Worm (Caenorhabditis elegans) whole organism, late embryonic: ENCODE data around the gene sap-49.

Source experiments
- C38D4.7 ChIP-seq: fragments of 200-800 bp; sonication (Bioruptor generic); optimal IDR thresholded peaks from 2 replicates; lab custom pipeline; 2018; ENCODE audit warnings: mild to moderate bottlenecking, missing genetic modification characterization, moderate library complexity, missing compliant biosample characterization
- K09A11.1 ChIP-seq: sonication (generic microtip); optimal IDR thresholded peaks from 2 replicates; lab custom pipeline; 2017; ENCODE audit warnings: antibody characterized with exemption, mild to moderate bottlenecking, missing genetic modification characterization, missing compliant biosample characterization; ENCODE audit not compliant: insufficient read depth
- ahr-1 ChIP-seq: sonication (generic microtip); optimal IDR thresholded peaks from 2 replicates; lab custom pipeline; 2016; ENCODE audit warnings: missing genetic modification characterization, missing compliant biosample characterization
- ama-1 ChIP-seq: fragments of 150-350 bp; optimal IDR thresholded peaks from 2 replicates; lab custom pipeline; 2014
- ceh-14 ChIP-seq: sonication (generic microtip); optimal IDR thresholded peaks from 2 replicates; lab custom pipeline; 2016; ENCODE audit warnings: missing genotype, missing genetic modification characterization, missing compliant biosample characterization
- ceh-18 ChIP-seq: sonication (generic microtip); optimal IDR thresholded peaks from 2 replicates; lab custom pipeline; 2016; ENCODE audit warnings: missing genetic modification characterization, missing compliant biosample characterization
- ceh-19 ChIP-seq: fragments of 200-800 bp; sonication (Bioruptor generic); optimal IDR thresholded peaks from 2 replicates; lab custom pipeline; 2018; ENCODE audit warnings: mild to moderate bottlenecking, missing genetic modification characterization, missing compliant biosample characterization
- ceh-2 ChIP-seq: sonication (generic microtip); optimal IDR thresholded peaks from 2 replicates; lab custom pipeline; 2016; ENCODE audit warnings: missing genotype, missing genetic modification characterization, missing compliant biosample characterization
- ceh-34 ChIP-seq: sonication (generic microtip); optimal IDR thresholded peaks from 2 replicates; lab custom pipeline; 2016; ENCODE audit warnings: mild to moderate bottlenecking, missing genetic modification characterization, missing compliant biosample characterization
- ceh-48 ChIP-seq: sonication (generic microtip); optimal IDR thresholded peaks from 2 replicates; lab custom pipeline; 2016; ENCODE audit warnings: missing genetic modification characterization, inconsistent platforms, missing compliant biosample characterization
- che-1 ChIP-seq: sonication (generic microtip); optimal IDR thresholded peaks from 2 replicates; lab custom pipeline; 2016; ENCODE audit warnings: mild to moderate bottlenecking, missing genetic modification characterization, missing compliant biosample characterization
- elt-2 ChIP-seq: sonication (generic microtip); optimal IDR thresholded peaks from 2 replicates; lab custom pipeline; 2016; ENCODE audit warnings: missing genetic modification reagents, missing genetic modification characterization, missing compliant biosample characterization
- elt-4 ChIP-seq: sonication (generic microtip); optimal IDR thresholded peaks from 2 replicates; lab custom pipeline; 2016; ENCODE audit warnings: missing genetic modification characterization, missing compliant biosample characterization
- ets-4 ChIP-seq: sonication (generic microtip); optimal IDR thresholded peaks from 2 replicates; lab custom pipeline; 2016; ENCODE audit warnings: missing genetic modification characterization, missing compliant biosample characterization
- eyg-1 ChIP-seq: sonication (generic microtip); optimal IDR thresholded peaks from 2 replicates; lab custom pipeline; 2016; ENCODE audit warnings: missing genotype, missing genetic modification characterization, missing compliant biosample characterization
- fax-1 ChIP-seq: sonication (generic microtip); optimal IDR thresholded peaks from 2 replicates; lab custom pipeline; 2016; ENCODE audit warnings: missing genotype, missing genetic modification characterization, missing compliant biosample characterization
- fkh-6 ChIP-seq: sonication (generic microtip); optimal IDR thresholded peaks from 2 replicates; lab custom pipeline; 2016; ENCODE audit warnings: missing genetic modification characterization, missing compliant biosample characterization
- gmeb-2 ChIP-seq: sonication (generic microtip); optimal IDR thresholded peaks from 2 replicates; lab custom pipeline; 2016; ENCODE audit warnings: missing genetic modification characterization, inconsistent platforms, missing compliant biosample characterization
- hlh-13 ChIP-seq: fragments of 200-800 bp; sonication (Bioruptor generic); optimal IDR thresholded peaks from 2 replicates; lab custom pipeline; 2018; ENCODE audit warnings: mild to moderate bottlenecking, missing genetic modification characterization, missing compliant biosample characterization
- hlh-15 ChIP-seq: sonication (generic microtip); optimal IDR thresholded peaks from 2 replicates; lab custom pipeline; 2016; ENCODE audit warnings: missing genetic modification characterization, missing compliant biosample characterization
- hlh-30 ChIP-seq: sonication (generic microtip); optimal IDR thresholded peaks from 2 replicates; lab custom pipeline; 2017; ENCODE audit warnings: antibody characterized with exemption, missing genetic modification characterization, missing compliant biosample characterization; ENCODE audit not compliant: insufficient read depth
- hlh-6 ChIP-seq: sonication (generic microtip); optimal IDR thresholded peaks from 2 replicates; lab custom pipeline; 2016; ENCODE audit warnings: missing genotype, missing genetic modification characterization, missing compliant biosample characterization
- lim-6 ChIP-seq: sonication (generic microtip); optimal IDR thresholded peaks from 2 replicates; lab custom pipeline; 2016; ENCODE audit warnings: missing genetic modification characterization, missing compliant biosample characterization
- lin-11 ChIP-seq: fragments of 200-800 bp; sonication (Bioruptor generic); optimal IDR thresholded peaks from 2 replicates; lab custom pipeline; 2018; ENCODE audit warnings: mild to moderate bottlenecking, missing genetic modification characterization, missing compliant biosample characterization
- mec-3 ChIP-seq: sonication (generic microtip); optimal IDR thresholded peaks from 2 replicates; lab custom pipeline; 2016; ENCODE audit warnings: borderline replicate concordance, missing genetic modification characterization, missing compliant biosample characterization
- nfya-1 ChIP-seq: sonication (generic microtip); optimal IDR thresholded peaks from 2 replicates; lab custom pipeline; 2017; ENCODE audit warnings: missing genetic modification characterization, mild to moderate bottlenecking, missing compliant biosample characterization, antibody characterized with exemption, moderate library complexity
- nhr-11 ChIP-seq: fragments of 150-350 bp; optimal IDR thresholded peaks from 2 replicates; lab custom pipeline; 2014; ENCODE audit warnings: missing biosample characterization, missing genetic modification characterization
- npax-4 ChIP-seq: sonication (generic microtip); optimal IDR thresholded peaks from 2 replicates; lab custom pipeline; 2016; ENCODE audit warnings: missing genetic modification characterization, missing compliant biosample characterization
- pag-3 ChIP-seq: sonication (generic microtip); optimal IDR thresholded peaks from 2 replicates; lab custom pipeline; 2016; ENCODE audit warnings: missing compliant biosample characterization, missing genetic modification characterization, borderline replicate concordance
- pat-9 ChIP-seq: fragments of 200-800 bp; sonication (Bioruptor generic); optimal IDR thresholded peaks from 2 replicates; lab custom pipeline; 2018; ENCODE audit warnings: mild to moderate bottlenecking, missing genetic modification characterization, moderate library complexity, missing compliant biosample characterization
- pax-1 ChIP-seq: fragments of 150-350 bp; optimal IDR thresholded peaks from 2 replicates; lab custom pipeline; 2014; ENCODE audit warnings: missing biosample characterization, missing genetic modification characterization
- pha-4 ChIP-seq: fragments of 150-350 bp; optimal IDR thresholded peaks from 2 replicates; lab custom pipeline; 2018; ENCODE audit warnings: missing biosample characterization, missing genetic modification reagents, missing genetic modification characterization
- pros-1 ChIP-seq: fragments of 150-350 bp; optimal IDR thresholded peaks from 2 replicates; lab custom pipeline; 2014; ENCODE audit warnings: missing biosample characterization, missing genetic modification reagents, missing genetic modification characterization
- sdc-2 ChIP-seq: sonication (generic microtip); optimal IDR thresholded peaks from 2 replicates; lab custom pipeline; 2016; ENCODE audit warnings: missing genotype, missing genetic modification characterization, missing compliant biosample characterization
- syd-9 ChIP-seq: sonication (generic microtip); optimal IDR thresholded peaks from 2 replicates; lab custom pipeline; 2016; ENCODE audit warnings: mild to moderate bottlenecking, missing genetic modification characterization, moderate library complexity, missing compliant biosample characterization
- tbx-2 ChIP-seq: sonication (generic microtip); optimal IDR thresholded peaks from 2 replicates; lab custom pipeline; 2016; ENCODE audit warnings: missing genetic modification characterization, missing compliant biosample characterization
- tbx-7 ChIP-seq: sonication (generic microtip); optimal IDR thresholded peaks from 2 replicates; lab custom pipeline; 2016; ENCODE audit warnings: missing genotype, missing genetic modification characterization, missing compliant biosample characterization
- unc-3 ChIP-seq, 2 experiments: fragments of 200-800 bp in 1 of 2; sonication (Bioruptor generic) in 1 of 2; sonication (generic microtip) in 1 of 2; conservative IDR thresholded peaks in 1 of 2; optimal IDR thresholded peaks in 1 of 2; 2 replicates each; pipeline versions ENCODE4 v1.3.6 to Lab custom; 2016 to 2022; ENCODE audit warnings: missing compliant biosample characterization in 2 of 2, missing genetic modification characterization in 2 of 2, missing genetic modification reagents in 1 of 2
- unc-42 ChIP-seq: sonication (generic microtip); optimal IDR thresholded peaks from 2 replicates; lab custom pipeline; 2016; ENCODE audit warnings: missing genotype, missing genetic modification characterization, missing compliant biosample characterization
- unc-55 ChIP-seq: sonication (generic microtip); optimal IDR thresholded peaks from 2 replicates; lab custom pipeline; 2017; ENCODE audit warnings: missing biosample characterization, missing genetic modification reagents, missing genetic modification characterization
- unc-86 ChIP-seq: sonication (generic microtip); optimal IDR thresholded peaks from 2 replicates; lab custom pipeline; 2016; ENCODE audit warnings: missing genetic modification characterization, missing compliant biosample characterization
- ztf-16 ChIP-seq: sonication (generic microtip); optimal IDR thresholded peaks from 2 replicates; lab custom pipeline; 2017; ENCODE audit warnings: missing genetic modification characterization, missing compliant biosample characterization

sap-49 gene

ce11 chrII:8071801-8072544 is 36.4 kb upstream of the sap-49 start:
- TF ChIP-seq nfya-1 (tag; lab: Kevin White, UChicago) (peak; percentile 1), unc-42 (tag; lab: Kevin White, UChicago) (peak; percentile 33), ceh-18 (peak; percentile 17), tbx-7 (tag; lab: Kevin White, UChicago) (no peak), hlh-13 (no peak), syd-9 (no peak), ceh-48 (tag; lab: Kevin White, UChicago) (peak; percentile 42), ceh-19 (GFP tag; lab: Kevin White, UChicago) (peak; percentile 40), unc-86 (tag; lab: Kevin White, UChicago) (no peak), hlh-30 (peak; percentile 85), ceh-34 (tag; lab: Kevin White, UChicago) (peak; percentile 84), unc-55 (GFP tag; lab: Kevin White, UChicago) (peak; percentile 86)

ce11 chrII:8071012-8071625 is 35.6 kb upstream of the sap-49 start:
- TF ChIP-seq elt-2 (tag; lab: Kevin White, UChicago) (peak; percentile 29), pros-1 (tag; lab: Kevin White, UChicago) (no peak)
- TF ChIP-seq, all 69 proteins: peak for 1

- TF ChIP-seq C38D4.7 (no peak), eyg-1 (tag; lab: Kevin White, UChicago) (no peak), ceh-48 (tag; lab: Kevin White, UChicago) (no peak), hlh-30 (no peak)
- TF ChIP-seq, all 69 proteins: peak for 0
Measured at ce11 chrII:8065985-8066384, 30.4 kb upstream of the sap-49 start, which contains the start of gene pdha-1. Gene pdha-1, plus strand, starts transcription at chrII:8066285.

- TF ChIP-seq hlh-15 (tag; lab: Kevin White, UChicago) (no peak), lin-11 (tag; lab: Kevin White, UChicago) (no peak), pha-4 (tag; lab: Kevin White, UChicago) (no peak), gmeb-2 (tag; lab: Kevin White, UChicago) (no peak), pat-9 (no peak), ama-1 (lab: Kevin White, UChicago) (no peak), ceh-34 (tag; lab: Kevin White, UChicago) (peak; percentile 48), mec-3 (tag; lab: Kevin White, UChicago) (no peak), tbx-7 (tag; lab: Kevin White, UChicago) (peak; percentile 51), hlh-6 (no peak), tbx-2 (tag; lab: Kevin White, UChicago) (peak; percentile 90), ceh-14 (tag; lab: Kevin White, UChicago) (peak; percentile 56), fax-1 (tag; lab: Kevin White, UChicago) (peak; percentile 47), K09A11.1 (no peak), ztf-16 (tag; lab: Kevin White, UChicago) (peak; percentile 41), lim-6 (no peak), pag-3 (no peak), ets-4 (tag; lab: Kevin White, UChicago) (peak; percentile 50), che-1 (tag; lab: Kevin White, UChicago) (no peak), elt-4 (tag; lab: Kevin White, UChicago) (no peak), unc-55 (GFP tag; lab: Kevin White, UChicago) (peak; percentile 15), fkh-6 (tag; lab: Kevin White, UChicago) (peak; percentile 57), ahr-1 (tag; lab: Kevin White, UChicago) (peak; percentile 19), unc-3 (GFP tag; conservative IDR thresholded peaks at IDR 0.05; lab: Robert Waterston, UW) (0 out of 2 replicates have a peak, but pooled peaks have one; percentile 14), unc-3 (tag; optimal IDR thresholded peaks at IDR 0.05; lab: Kevin White, UChicago) (no peak), ceh-2 (tag; lab: Kevin White, UChicago) (peak; percentile 73), nhr-11 (no peak), syd-9 (no peak), pax-1 (tag; lab: Kevin White, UChicago) (no peak), hlh-30 (no peak), npax-4 (no peak), sdc-2 (tag; lab: Kevin White, UChicago) (no peak), ceh-48 (tag; lab: Kevin White, UChicago) (peak; percentile 20), unc-42 (tag; lab: Kevin White, UChicago) (peak; percentile 66), elt-2 (tag; lab: Kevin White, UChicago) (peak; percentile 79), nfya-1 (tag; lab: Kevin White, UChicago) (peak; percentile 63), C38D4.7 (no peak)
Measured at ce11 chrII:8062334-8062791, 26.8 kb upstream of the sap-49 start, which contains the start of gene ufd-2. Gene ufd-2, plus strand, starts transcription at chrII:8062741.
